Worm (Caenorhabditis elegans): ENCODE measurements around the gene W06F12.2.
A peak's percentile ranks its signal among the peaks of the same experiment; 100 is the strongest.

The W06F12.2 gene

ce11 chrIII:13732665-13733064 is 1.2 kb upstream of the W06F12.2 start:
- TF ChIP-seq dmd-6 (GFP tag; IDR thresholded peaks at IDR 0.05) (no peak), spr-1 (tag; optimal IDR thresholded peaks at IDR 0.05) (no peak), mep-1 (tag; optimal IDR thresholded peaks at IDR 0.05) (peak; percentile 1), daf-16 (GFP tag; optimal IDR thresholded peaks at IDR 0.05) (no peak), daf-16 (tag; optimal IDR thresholded peaks at IDR 0.05) (peak; percentile 36), lin-15B (tag; optimal IDR thresholded peaks at IDR 0.05) (no peak), mdl-1 (tag; optimal IDR thresholded peaks at IDR 0.05) (peak in 1 of 2 experiments; percentile 30), unc-62 (GFP tag; optimal IDR thresholded peaks at IDR 0.05 in 1 of 2) (peak in 1 of 2 experiments; percentile 8), unc-62 (tag; optimal IDR thresholded peaks at IDR 0.05) (no peak), nhr-28 (tag; optimal IDR thresholded peaks at IDR 0.05) (peak; percentile 12), hlh-11 (tag; optimal IDR thresholded peaks at IDR 0.05) (peak; percentile 57), pha-4 (GFP tag; IDR thresholded peaks at IDR 0.05) (no peak), pha-4 (tag; optimal IDR thresholded peaks at IDR 0.05) (peak; percentile 98), duxl-1 (tag; optimal IDR thresholded peaks at IDR 0.05; ENCODE audit: poor library complexity) (no peak), nhr-6 (tag; optimal IDR thresholded peaks at IDR 0.05) (peak; percentile 33), mes-2 (tag; optimal IDR thresholded peaks at IDR 0.05; ENCODE audit: poor library complexity, severe bottlenecking) (peak; percentile 39), dve-1 (tag; optimal IDR thresholded peaks at IDR 0.05; ENCODE audit: insufficient read depth) (peak; percentile 69), daf-8 (GFP tag; IDR thresholded peaks at IDR 0.05) (no peak)

- TF ChIP-seq unc-62 (GFP tag; optimal IDR thresholded peaks at IDR 0.05 in 1 of 2) (peak in 1 of 2 experiments; percentile 90), unc-62 (tag; optimal IDR thresholded peaks at IDR 0.05) (no peak), attf-4 (tag; optimal IDR thresholded peaks at IDR 0.05) (no peak)
These were observed 1.7 kb downstream of the W06F12.2 start for ce11 chrIII:13729760-13730159.

- TF ChIP-seq aha-1 (tag), result peak; percentile 16
- TF ChIP-seq nhr-41 (GFP tag; IDR thresholded peaks at IDR 0.05), result peak; percentile 17; the same call in 1 of the 2 replicates
- no peak for TF ChIP-seq nhr-28 (tag; optimal IDR thresholded peaks at IDR 0.05)
- no peak for TF ChIP-seq ztf-7 (tag; optimal IDR thresholded peaks at IDR 0.05)
- no peak for TF ChIP-seq lin-29 (GFP tag; IDR thresholded peaks at IDR 0.05)
- no peak for TF ChIP-seq nhr-48 (tag; optimal IDR thresholded peaks at IDR 0.05)
- TF ChIP-seq F49E8.2 (tag; optimal IDR thresholded peaks at IDR 0.05; ENCODE audit: borderline replicate concordance), result no peak
- TF ChIP-seq T20F7.1 (GFP tag; optimal IDR thresholded peaks at IDR 0.05), result no peak
- peak; percentile 14 for TF ChIP-seq hlh-30 (tag; optimal IDR thresholded peaks at IDR 0.05; ENCODE audit: insufficient read depth)
- no peak for TF ChIP-seq nhr-42 (GFP tag; IDR thresholded peaks at IDR 0.05)
- TF ChIP-seq F37D6.2 (tag; optimal IDR thresholded peaks at IDR 0.05), result no peak
- TF ChIP-seq lin-38 (GFP tag; IDR thresholded peaks at IDR 0.05), result no peak
- TF ChIP-seq hif-1 (tag; optimal IDR thresholded peaks at IDR 0.05), result no peak
- TF ChIP-seq set-16 (GFP tag; IDR thresholded peaks at IDR 0.05), result no peak
- TF ChIP-seq unc-62 (GFP tag; optimal IDR thresholded peaks at IDR 0.05 in 1 of 2), result peak in 1 of 2 experiments; percentile 38
- TF ChIP-seq unc-62 (tag; optimal IDR thresholded peaks at IDR 0.05), result no peak
- peak; percentile 33 for TF ChIP-seq ama-1 (optimal IDR thresholded peaks at IDR 0.05)
- peak; percentile 50 for TF ChIP-seq duxl-1 (tag; optimal IDR thresholded peaks at IDR 0.05; ENCODE audit: poor library complexity)
- TF ChIP-seq gei-8 (GFP tag; optimal IDR thresholded peaks at IDR 0.05), result peak; percentile 49
- TF ChIP-seq pqm-1 (tag; optimal IDR thresholded peaks at IDR 0.05), result no peak
- peak; percentile 22; the same call in 1 of the 2 replicates for TF ChIP-seq snpc-1.2 (GFP tag; IDR thresholded peaks at IDR 0.05)
- no peak for TF ChIP-seq mes-2 (tag; optimal IDR thresholded peaks at IDR 0.05; ENCODE audit: poor library complexity, severe bottlenecking)
- TF ChIP-seq daf-12 (tag; optimal IDR thresholded peaks at IDR 0.05), result no peak
- TF ChIP-seq ceh-82 (tag; optimal IDR thresholded peaks at IDR 0.05), result no peak
- no peak for TF ChIP-seq nhr-111 (GFP tag; optimal IDR thresholded peaks at IDR 0.05)
- TF ChIP-seq dve-1 (tag; optimal IDR thresholded peaks at IDR 0.05; ENCODE audit: insufficient read depth), result no peak
- TF ChIP-seq nhr-11 (tag; optimal IDR thresholded peaks at IDR 0.05), result no peak
- no peak for TF ChIP-seq R02D3.7 (tag; optimal IDR thresholded peaks at IDR 0.05)
- TF ChIP-seq fkh-10 (GFP tag; optimal IDR thresholded peaks at IDR 0.05), result no peak
- no peak for TF ChIP-seq nhr-102 (tag; optimal IDR thresholded peaks at IDR 0.05)
These were observed 7.2 kb downstream of the W06F12.2 start for ce11 chrIII:13724018-13724892.

Data from whole organism, L4 larva.